Worm (Caenorhabditis elegans): Measurements from ENCODE around the gene F56D2.2.
"Not testable (repeated sequence)": the region's sequence is repeated elsewhere in the genome, so short reads cannot be mapped to it uniquely, and the experiment has no call there.

ce11 chrIII:5637297-5637876 is 50.3 kb downstream of the F56D2.2 start:
- TF ChIP-seq ZK546.5, gmeb-1, nhr-77, nhr-12, alr-1, elt-1, mdl-1, dmd-4, fos-1 (tag; optimal IDR thresholded peaks at IDR 0.05): not testable (repeated sequence)

Data from whole organism, L2 larva.